Fruit fly (Drosophila melanogaster) whole organism, embryonic: ENCODE measurements around the gene spas.

ENCODE experiments used
- BtbVII ChIP-seq: fragments of 200-800 bp; sonication (Bioruptor generic); optimal IDR thresholded peaks from 3 replicates; lab custom pipeline; 2017; ENCODE audit warnings: missing biosample characterization, mild to moderate bottlenecking, missing genetic modification characterization
- CG10654 ChIP-seq: fragments of 200-800 bp; sonication (Bioruptor generic); optimal IDR thresholded peaks from 2 replicates; lab custom pipeline; 2016; ENCODE audit warnings: missing biosample characterization, missing genetic modification characterization
- CG12071 ChIP-seq: fragments of 200-800 bp; sonication (Bioruptor generic); optimal IDR thresholded peaks from 3 replicates; lab custom pipeline; 2018; ENCODE audit warnings: missing biosample characterization, mild to moderate bottlenecking, missing genetic modification characterization
- CG12744 ChIP-seq: fragments of 200-800 bp; sonication (Bioruptor generic); optimal IDR thresholded peaks from 2 replicates; lab custom pipeline; 2016; ENCODE audit warnings: missing biosample characterization, missing genetic modification characterization
- CG13123 ChIP-seq: fragments of 200-800 bp; sonication (Bioruptor generic); optimal IDR thresholded peaks from 2 replicates; lab custom pipeline; 2016; ENCODE audit warnings: missing biosample characterization, missing genetic modification characterization
- CG14667 ChIP-seq: fragments of 200-800 bp; sonication (Bioruptor generic); IDR thresholded peaks from 2 replicates; pipeline ENCODE4 v1.3.6; 2022; ENCODE audit warnings: missing biosample characterization, missing genetic modification characterization
- CG15073 ChIP-seq: fragments of 200-800 bp; sonication (Bioruptor generic); optimal IDR thresholded peaks from 2 replicates; lab custom pipeline; 2016; ENCODE audit warnings: missing biosample characterization, missing genetic modification characterization
- CG1602 ChIP-seq: fragments of 200-800 bp; sonication (Bioruptor generic); optimal IDR thresholded peaks from 3 replicates; lab custom pipeline; 2016; ENCODE audit warnings: missing biosample characterization, missing genetic modification characterization
- CG30403 ChIP-seq: fragments of 200-800 bp; sonication (Bioruptor generic); optimal IDR thresholded peaks from 3 replicates; lab custom pipeline; 2016; ENCODE audit warnings: missing biosample characterization, missing genetic modification characterization
- CG3065 ChIP-seq: fragments of 200-800 bp; sonication (Bioruptor generic); optimal IDR thresholded peaks from 2 replicates; lab custom pipeline; 2016; ENCODE audit warnings: missing biosample characterization, missing genetic modification characterization
- CG43689 ChIP-seq: fragments of 200-800 bp; sonication (Bioruptor generic); IDR thresholded peaks from 2 replicates; pipeline ENCODE4 v1.3.6; 2022; ENCODE audit warnings: missing biosample characterization, missing genetic modification characterization
- CG6175 ChIP-seq: fragments of 200-800 bp; sonication (Bioruptor generic); IDR thresholded peaks from 3 replicates; pipeline ENCODE4 v1.3.6; 2022; ENCODE audit warnings: missing biosample characterization, missing genetic modification characterization
- CG7271 ChIP-seq: fragments of 200-800 bp; sonication (Bioruptor generic); optimal IDR thresholded peaks from 2 replicates; lab custom pipeline; 2018; ENCODE audit warnings: missing biosample characterization, mild to moderate bottlenecking, missing genetic modification characterization, moderate library complexity
- CG8290 ChIP-seq, 3 experiments: fragments of 200-800 bp; sonication (Bioruptor generic); optimal IDR thresholded peaks; 2 replicates each; lab custom pipeline; 2016 to 2019; ENCODE audit warnings: missing biosample characterization in 3 of 3, missing genetic modification characterization in 3 of 3, mild to moderate bottlenecking in 2 of 3, moderate library complexity in 1 of 3
- CG8388 ChIP-seq: fragments of 200-800 bp; sonication (Bioruptor generic); optimal IDR thresholded peaks from 2 replicates; lab custom pipeline; 2019; ENCODE audit warnings: missing biosample characterization, mild to moderate bottlenecking, missing genetic modification characterization, moderate library complexity
- CG9215 ChIP-seq: fragments of 200-800 bp; sonication (Bioruptor generic); IDR thresholded peaks from 2 replicates; pipeline ENCODE4 v1.3.6; 2022; ENCODE audit warnings: missing biosample characterization, missing genetic modification characterization
- CG9932 ChIP-seq: fragments of 200-800 bp; sonication (Bioruptor generic); IDR thresholded peaks from 2 replicates; pipeline ENCODE4 v1.3.6; 2022; ENCODE audit warnings: missing biosample characterization, missing genetic modification characterization
- CHES-1-like ChIP-seq: fragments of 200-800 bp; sonication (Bioruptor generic); optimal IDR thresholded peaks from 2 replicates; lab custom pipeline; 2016; ENCODE audit warnings: missing biosample characterization, missing genetic modification characterization
- D ChIP-seq, 2 experiments: fragments of 200-800 bp in 1 of 2; fragments of >200 bp in 1 of 2; sonication (Bioruptor generic) in 1 of 2; optimal IDR thresholded peaks; 2 replicates in 1 of 2; 3 replicates in 1 of 2; lab custom pipeline; 2017; ENCODE audit warnings: mild to moderate bottlenecking in 1 of 2, missing biosample characterization in 1 of 2, missing genetic modification characterization in 1 of 2, missing genetic modification reagents in 1 of 2
- Hand ChIP-seq: fragments of 200-800 bp; sonication (Bioruptor generic); optimal IDR thresholded peaks from 2 replicates; lab custom pipeline; 2017; ENCODE audit warnings: mild to moderate bottlenecking, missing biosample characterization, missing genetic modification reagents, missing genetic modification characterization
- Hmx ChIP-seq: fragments of 200-800 bp; sonication (Bioruptor generic); optimal IDR thresholded peaks from 2 replicates; lab custom pipeline; 2016; ENCODE audit warnings: missing biosample characterization, missing genetic modification characterization
- Hr3 ChIP-seq: fragments of 200-800 bp; sonication (Bioruptor generic); optimal IDR thresholded peaks from 3 replicates; lab custom pipeline; 2016; ENCODE audit warnings: missing biosample characterization, missing genetic modification characterization
- MESR4 ChIP-seq: fragments of 200-800 bp; sonication (Bioruptor generic); optimal IDR thresholded peaks from 2 replicates; lab custom pipeline; 2018; ENCODE audit warnings: missing biosample characterization, mild to moderate bottlenecking, missing genetic modification characterization, moderate library complexity
- MTF-1 ChIP-seq: fragments of 200-800 bp; sonication (Bioruptor generic); optimal IDR thresholded peaks from 2 replicates; lab custom pipeline; 2018; ENCODE audit warnings: missing biosample characterization, mild to moderate bottlenecking, missing genetic modification characterization, borderline replicate concordance
- Mes4 ChIP-seq: fragments of 200-800 bp; sonication (Bioruptor generic); optimal IDR thresholded peaks from 2 replicates; lab custom pipeline; 2016; ENCODE audit warnings: missing biosample characterization, missing genetic modification characterization
- Opbp ChIP-seq: fragments of 200-800 bp; sonication (Bioruptor generic); IDR thresholded peaks from 3 replicates; pipeline ENCODE4 v1.3.6; 2022; ENCODE audit warnings: missing biosample characterization, missing genetic modification characterization; ENCODE audit not compliant: partially characterized antibody
- Rfx ChIP-seq: fragments of 200-800 bp; sonication (Bioruptor generic); IDR thresholded peaks from 2 replicates; pipeline ENCODE4 v1.3.6; 2022; ENCODE audit warnings: missing biosample characterization, missing genetic modification characterization
- Side ChIP-seq: fragments of 200-800 bp; sonication (Bioruptor generic); optimal IDR thresholded peaks from 2 replicates; lab custom pipeline; 2016; ENCODE audit warnings: missing biosample characterization, missing genetic modification characterization
- Six4 ChIP-seq: fragments of 200-800 bp; sonication (Bioruptor generic); optimal IDR thresholded peaks from 2 replicates; lab custom pipeline; 2016; ENCODE audit warnings: missing biosample characterization, missing genetic modification characterization
- Usf ChIP-seq: fragments of 200-800 bp; sonication (Bioruptor generic); optimal IDR thresholded peaks from 2 replicates; lab custom pipeline; 2017; ENCODE audit warnings: missing genotype, missing biosample characterization, missing genetic modification characterization
- Xrp1 ChIP-seq: fragments of 200-800 bp; sonication (Bioruptor generic); IDR thresholded peaks from 2 replicates; pipeline ENCODE4 v1.3.6; 2022; ENCODE audit warnings: missing biosample characterization, missing genetic modification characterization
- ab ChIP-seq: fragments of 200-800 bp; sonication (Bioruptor generic); optimal IDR thresholded peaks from 2 replicates; lab custom pipeline; 2016; ENCODE audit warnings: missing biosample characterization, missing genetic modification characterization
- ac ChIP-seq: fragments of 200-800 bp; sonication (Bioruptor generic); optimal IDR thresholded peaks from 3 replicates; lab custom pipeline; 2017; ENCODE audit warnings: missing biosample characterization, mild to moderate bottlenecking, missing genetic modification characterization
- al ChIP-seq: fragments of 200-800 bp; sonication (Bioruptor generic); IDR thresholded peaks from 2 replicates; pipeline ENCODE4 v1.3.6; 2022; ENCODE audit warnings: missing biosample characterization, missing genetic modification characterization
- amos ChIP-seq: fragments of 200-800 bp; sonication (Bioruptor generic); IDR thresholded peaks from 2 replicates; pipeline ENCODE4 v1.3.6; 2022; ENCODE audit warnings: missing biosample characterization, missing genetic modification characterization; ENCODE audit not compliant: partially characterized antibody
- ash1 ChIP-seq: fragments of 200-800 bp; sonication (Bioruptor generic); optimal IDR thresholded peaks from 2 replicates; lab custom pipeline; 2018; ENCODE audit warnings: missing biosample characterization, mild to moderate bottlenecking, missing genetic modification characterization
- chif ChIP-seq, 2 experiments: fragments of 200-800 bp; sonication (Bioruptor generic); optimal IDR thresholded peaks; 3 replicates each; lab custom pipeline; 2016; ENCODE audit warnings: missing biosample characterization in 2 of 2, missing genetic modification characterization in 2 of 2
- chm ChIP-seq: fragments of 200-800 bp; sonication (Bioruptor generic); IDR thresholded peaks from 2 replicates; pipeline ENCODE4 v1.3.6; 2022; ENCODE audit warnings: missing biosample characterization, missing genetic modification characterization
- dati ChIP-seq: fragments of 200-800 bp; sonication (Bioruptor generic); IDR thresholded peaks from 2 replicates; pipeline ENCODE4 v1.3.6; 2022; ENCODE audit warnings: missing biosample characterization, missing genetic modification characterization
- gcm2 ChIP-seq: fragments of 200-800 bp; sonication (Bioruptor generic); optimal IDR thresholded peaks from 2 replicates; lab custom pipeline; 2016; ENCODE audit warnings: missing biosample characterization, missing genetic modification characterization
- gsb-n ChIP-seq: fragments of 200-800 bp; sonication (Bioruptor generic); optimal IDR thresholded peaks from 3 replicates; lab custom pipeline; 2018; ENCODE audit warnings: missing biosample characterization, mild to moderate bottlenecking, missing genetic modification characterization
- mirr ChIP-seq: fragments of 200-800 bp; sonication (Bioruptor generic); optimal IDR thresholded peaks from 3 replicates; lab custom pipeline; 2018; ENCODE audit warnings: missing biosample characterization, mild to moderate bottlenecking, missing genetic modification characterization
- pros ChIP-seq: fragments of 200-800 bp; sonication (Bioruptor generic); optimal IDR thresholded peaks from 3 replicates; lab custom pipeline; 2019; ENCODE audit warnings: missing biosample characterization, mild to moderate bottlenecking, missing genetic modification characterization, moderate library complexity
- sens-2 ChIP-seq: fragments of 200-800 bp; sonication (Bioruptor generic); IDR thresholded peaks from 2 replicates; pipeline ENCODE4 v1.3.6; 2022; ENCODE audit warnings: missing biosample characterization, missing genetic modification characterization
- seq ChIP-seq: fragments of 200-800 bp; sonication (Bioruptor generic); IDR thresholded peaks from 2 replicates; pipeline ENCODE4 v1.3.6; 2022; ENCODE audit warnings: missing biosample characterization, missing genetic modification characterization
- sisA ChIP-seq: fragments of 200-800 bp; sonication (Bioruptor generic); IDR thresholded peaks from 2 replicates; pipeline ENCODE4 v1.3.6; 2022; ENCODE audit warnings: missing biosample characterization, missing genetic modification characterization
- tio ChIP-seq: fragments of 200-800 bp; sonication (Bioruptor generic); optimal IDR thresholded peaks from 2 replicates; lab custom pipeline; 2017; ENCODE audit warnings: missing biosample characterization, missing genetic modification characterization, inconsistent platforms
- toy ChIP-seq: fragments of 200-800 bp; sonication (Bioruptor generic); IDR thresholded peaks from 2 replicates; pipeline ENCODE4 v1.3.6; 2022; ENCODE audit warnings: missing biosample characterization, missing genetic modification characterization
- twi ChIP-seq: fragments of 200-800 bp; optimal IDR thresholded peaks from 2 replicates; lab custom pipeline; 2019; ENCODE audit warnings: missing biosample characterization, mild to moderate bottlenecking, missing genetic modification characterization, moderate library complexity

The spas gene

dm6 chr3R:24037538-24038265 lies at the start of gene spas (continued):
- TF ChIP-seq gsb-n (tag; lab: Kevin White, UChicago) (no peak), toy (GFP tag; lab: Robert Waterston, UW) (peak; percentile 36; the same call in 1 of the 2 replicates), amos (GFP tag; lab: Robert Waterston, UW) (peak; percentile 96), CG9932 (GFP tag; lab: Robert Waterston, UW) (peak; percentile 91), Usf (peak; percentile 26), CG12071 (no peak), CG14667 (GFP tag; lab: Robert Waterston, UW) (peak; percentile 70), seq (GFP tag; lab: Robert Waterston, UW) (no peak), Mes4 (GFP tag; lab: Kevin White, UChicago) (peak; percentile 17), Side (GFP tag; lab: Kevin White, UChicago) (peak; percentile 40), CG43689 (GFP tag; lab: Robert Waterston, UW) (no peak), CG6175 (GFP tag; lab: Robert Waterston, UW) (peak; percentile 23; the same call in 1 of the 3 replicates), CG30403 (GFP tag; lab: Kevin White, UChicago) (peak; percentile 82), Hand (GFP tag; lab: Kevin White, UChicago) (no peak), gcm2 (GFP tag; lab: Kevin White, UChicago) (no peak), CG13123 (GFP tag; lab: Kevin White, UChicago) (peak; percentile 52), chm (GFP tag; lab: Robert Waterston, UW) (peak; percentile 11; the same call in 1 of the 2 replicates), CG15073 (GFP tag; lab: Kevin White, UChicago) (peak; percentile 26), CG3065 (GFP tag; lab: Kevin White, UChicago) (peak; percentile 57), BtbVII (GFP tag; lab: Kevin White, UChicago) (no peak), CG1602 (GFP tag; lab: Kevin White, UChicago) (peak; percentile 54), CG8290 (GFP tag; optimal IDR thresholded peaks at IDR 0.05; lab: Kevin White, UChicago) (peak; percentile 73), CG8290 (tag; optimal IDR thresholded peaks at IDR 0.05; lab: Kevin White, UChicago) (peak in 1 of 2 experiments; percentile 83), mirr (GFP tag; lab: Kevin White, UChicago) (peak; percentile 3), al (GFP tag; lab: Robert Waterston, UW) (peak; percentile 63; the same call in 1 of the 2 replicates), MTF-1 (GFP tag; lab: Kevin White, UChicago) (no peak), ac (GFP tag; lab: Kevin White, UChicago) (no peak), twi (peak; percentile 46), CG9215 (GFP tag; lab: Robert Waterston, UW) (peak; percentile 78), D (optimal IDR thresholded peaks at IDR 0.05; lab: Kevin White, UChicago) (no peak), D (GFP tag; optimal IDR thresholded peaks at IDR 0.05; lab: Kevin White, UChicago) (peak; percentile 35), dati (GFP tag; lab: Robert Waterston, UW) (peak; percentile 23; the same call in 1 of the 2 replicates), ab (GFP tag; lab: Kevin White, UChicago) (no peak), CG8388 (GFP tag; lab: Kevin White, UChicago) (peak; percentile 66), Opbp (GFP tag; lab: Robert Waterston, UW) (peak; percentile 93), CG12744 (peak; percentile 34), Hr3 (GFP tag; lab: Kevin White, UChicago) (peak; percentile 82), pros (GFP tag; lab: Kevin White, UChicago) (no peak), CHES-1-like (peak; percentile 77), CG7271 (tag; lab: Kevin White, UChicago) (peak; percentile 21), Hmx (GFP tag; lab: Kevin White, UChicago) (no peak), ash1 (GFP tag; lab: Kevin White, UChicago) (no peak), Xrp1 (GFP tag; lab: Robert Waterston, UW) (peak; percentile 79), tio (GFP tag; lab: Kevin White, UChicago) (no peak), Rfx (peak; percentile 83), MESR4 (peak; percentile 83), CG10654 (GFP tag; lab: Kevin White, UChicago) (peak; percentile 62), sisA (GFP tag; lab: Robert Waterston, UW) (peak; percentile 87), Six4 (peak; percentile 49), chif (GFP tag; optimal IDR thresholded peaks at IDR 0.05; lab: Kevin White, UChicago) (peak; percentile 24 to 70), sens-2 (GFP tag; lab: Robert Waterston, UW) (peak; percentile 53; the same call in 1 of the 2 replicates)
